Worm (Caenorhabditis elegans) whole organism, L2 larva: Measurements from ENCODE around the gene msd-2.

Experiments
- C34F6.9 ChIP-seq: fragments of 150-350 bp; optimal IDR thresholded peaks from 2 replicates; lab custom pipeline; 2014; ENCODE audit warnings: missing biosample characterization, missing genetic modification characterization
- F13H6.1 ChIP-seq: sonication (generic microtip); optimal IDR thresholded peaks from 2 replicates; lab custom pipeline; 2016; ENCODE audit warnings: missing genetic modification characterization, missing compliant biosample characterization
- R02D3.7 ChIP-seq: fragments of 150-350 bp; optimal IDR thresholded peaks from 2 replicates; lab custom pipeline; 2014; ENCODE audit warnings: missing biosample characterization, missing genetic modification characterization
- Y55F3AM.14 ChIP-seq: fragments of 200-800 bp; sonication (Bioruptor generic); optimal IDR thresholded peaks from 2 replicates; lab custom pipeline; 2018; ENCODE audit warnings: mild to moderate bottlenecking, missing genetic modification characterization, missing compliant biosample characterization
- ZK546.5 ChIP-seq: sonication (generic microtip); optimal IDR thresholded peaks from 2 replicates; lab custom pipeline; 2017; ENCODE audit warnings: missing biosample characterization, missing genetic modification characterization
- alr-1 ChIP-seq: fragments of 150-350 bp; optimal IDR thresholded peaks from 2 replicates; lab custom pipeline; 2014; ENCODE audit warnings: missing biosample characterization, missing genetic modification characterization
- aly-2 ChIP-seq: fragments of 150-350 bp; optimal IDR thresholded peaks from 2 replicates; lab custom pipeline; 2014; ENCODE audit warnings: missing biosample characterization, missing genetic modification characterization
- blmp-1 ChIP-seq: sonication (generic microtip); optimal IDR thresholded peaks from 2 replicates; lab custom pipeline; 2017; ENCODE audit warnings: missing genetic modification characterization, mild to moderate bottlenecking, missing compliant biosample characterization, antibody characterized with exemption, moderate library complexity; ENCODE audit not compliant: insufficient read depth
- ceh-16 ChIP-seq: fragments of 150-350 bp; optimal IDR thresholded peaks from 2 replicates; lab custom pipeline; 2014; ENCODE audit warnings: missing biosample characterization, missing genetic modification characterization
- crh-2 ChIP-seq: sonication (generic microtip); optimal IDR thresholded peaks from 2 replicates; lab custom pipeline; 2017; ENCODE audit warnings: missing biosample characterization, missing genetic modification characterization
- dmd-4 ChIP-seq: sonication (generic microtip); optimal IDR thresholded peaks from 2 replicates; lab custom pipeline; 2017; ENCODE audit warnings: missing biosample characterization, missing genetic modification characterization
- egl-27 ChIP-seq: sonication (generic microtip); optimal IDR thresholded peaks from 3 replicates; lab custom pipeline; 2017; ENCODE audit warnings: missing biosample characterization, missing genetic modification reagents, missing genetic modification characterization
- elt-3 ChIP-seq: sonication (generic microtip); optimal IDR thresholded peaks from 2 replicates; lab custom pipeline; 2017; ENCODE audit warnings: missing biosample characterization, missing genetic modification characterization
- fos-1 ChIP-seq: fragments of 150-350 bp; optimal IDR thresholded peaks from 2 replicates; lab custom pipeline; 2014; ENCODE audit warnings: missing biosample characterization, missing genetic modification characterization
- lin-11 ChIP-seq: fragments of 150-350 bp; sonication (generic microtip); optimal IDR thresholded peaks from 2 replicates; lab custom pipeline; 2014; ENCODE audit warnings: missing biosample characterization, missing genetic modification characterization, inconsistent platforms, mixed read lengths
- lsy-2 ChIP-seq, 2 experiments: fragments of 150-350 bp in 1 of 2; sonication (generic microtip) in 1 of 2; optimal IDR thresholded peaks; 2 replicates each; lab custom pipeline; 2014 to 2017; ENCODE audit warnings: missing biosample characterization in 2 of 2, missing genetic modification characterization in 2 of 2
- mab-5 ChIP-seq: fragments of 150-350 bp; optimal IDR thresholded peaks from 2 replicates; lab custom pipeline; 2014; ENCODE audit warnings: missing biosample characterization, missing genetic modification characterization
- mbf-1 ChIP-seq: sonication (generic microtip); optimal IDR thresholded peaks from 2 replicates; lab custom pipeline; 2017; ENCODE audit warnings: missing biosample characterization, missing genetic modification characterization
- mdl-1 ChIP-seq, 2 experiments: fragments of 150-350 bp in 1 of 2; sonication (generic microtip) in 1 of 2; optimal IDR thresholded peaks; 2 replicates each; lab custom pipeline; 2017; ENCODE audit warnings: missing biosample characterization in 2 of 2, missing genetic modification characterization in 2 of 2
- nhr-10 ChIP-seq: sonication (generic microtip); optimal IDR thresholded peaks from 2 replicates; lab custom pipeline; 2017; ENCODE audit warnings: missing biosample characterization, missing genetic modification characterization
- nhr-11 ChIP-seq: fragments of 150-350 bp; optimal IDR thresholded peaks from 2 replicates; lab custom pipeline; 2014; ENCODE audit warnings: missing biosample characterization, missing genetic modification characterization
- nhr-12 ChIP-seq: fragments of 150-350 bp; optimal IDR thresholded peaks from 2 replicates; lab custom pipeline; 2014; ENCODE audit warnings: missing biosample characterization, missing genetic modification characterization
- nhr-129 ChIP-seq: fragments of 150-350 bp; optimal IDR thresholded peaks from 2 replicates; lab custom pipeline; 2014; ENCODE audit warnings: missing biosample characterization, missing genetic modification characterization
- nhr-23 ChIP-seq: fragments of 150-350 bp; optimal IDR thresholded peaks from 2 replicates; lab custom pipeline; 2014; ENCODE audit warnings: missing biosample characterization, missing genetic modification reagents, missing genetic modification characterization
- nhr-6 ChIP-seq: fragments of 150-350 bp; optimal IDR thresholded peaks from 2 replicates; lab custom pipeline; 2014; ENCODE audit warnings: missing biosample characterization, missing genetic modification characterization
- nhr-77 ChIP-seq: fragments of 150-350 bp; optimal IDR thresholded peaks from 2 replicates; lab custom pipeline; 2014; ENCODE audit warnings: missing biosample characterization, missing genetic modification characterization
- sem-4 ChIP-seq: fragments of 150-350 bp; optimal IDR thresholded peaks from 2 replicates; lab custom pipeline; 2014; ENCODE audit warnings: missing biosample characterization, missing genetic modification reagents, missing genetic modification characterization
- sma-3 ChIP-seq: sonication (generic microtip); optimal IDR thresholded peaks from 2 replicates; lab custom pipeline; 2016; ENCODE audit warnings: missing genetic modification reagents, missing genetic modification characterization, missing compliant biosample characterization
- sma-9 ChIP-seq, 2 experiments: fragments of 150-350 bp in 1 of 2; sonication (generic microtip) in 1 of 2; optimal IDR thresholded peaks; 2 replicates each; lab custom pipeline; 2014 to 2016; ENCODE audit warnings: missing genetic modification characterization in 2 of 2, mild to moderate bottlenecking in 1 of 2, missing biosample characterization in 1 of 2, missing compliant biosample characterization in 1 of 2, missing genetic modification reagents in 1 of 2, moderate library complexity in 1 of 2
- snpc-4 ChIP-seq: fragments of 150-350 bp; optimal IDR thresholded peaks from 2 replicates; lab custom pipeline; 2014; ENCODE audit warnings: missing biosample characterization, missing genetic modification characterization
- unc-39 ChIP-seq: fragments of 150-350 bp; optimal IDR thresholded peaks from 2 replicates; lab custom pipeline; 2014; ENCODE audit warnings: missing biosample characterization, missing genetic modification characterization
- unc-55 ChIP-seq: fragments of 150-350 bp; sonication (generic microtip); optimal IDR thresholded peaks from 3 replicates; lab custom pipeline; 2014; ENCODE audit warnings: missing biosample characterization, missing genetic modification reagents, missing genetic modification characterization
- zag-1 ChIP-seq: fragments of 150-350 bp; optimal IDR thresholded peaks from 2 replicates; lab custom pipeline; 2014; ENCODE audit warnings: missing biosample characterization, missing genetic modification characterization
- ztf-11 ChIP-seq: sonication (generic microtip); optimal IDR thresholded peaks from 2 replicates; lab custom pipeline; 2017; ENCODE audit warnings: missing biosample characterization, missing genetic modification characterization
- ztf-4 ChIP-seq: fragments of 150-350 bp; optimal IDR thresholded peaks from 2 replicates; lab custom pipeline; 2014; ENCODE audit warnings: missing biosample characterization, missing genetic modification characterization

The msd-2 gene

ce11 chrIV:10072527-10072926 is 43.6 kb downstream of the msd-2 start, which contains the start of gene W01B6.3:
W01B6.3 (minus strand) TSS chrIV:10072627.
- TF ChIP-seq mdl-1 (tag; optimal IDR thresholded peaks at IDR 0.05; lab: Kevin White, UChicago) (no peak), sma-3 (no peak), crh-2 (no peak), fos-1 (tag; lab: Kevin White, UChicago) (no peak), C34F6.9 (tag; lab: Kevin White, UChicago) (no peak), nhr-129 (tag; lab: Kevin White, UChicago) (no peak), R02D3.7 (tag; lab: Kevin White, UChicago) (no peak), unc-39 (tag; lab: Kevin White, UChicago) (no peak), snpc-4 (no peak), ZK546.5 (no peak), mab-5 (tag; lab: Kevin White, UChicago) (no peak), Y55F3AM.14 (GFP tag; lab: Kevin White, UChicago) (no peak), nhr-6 (tag; lab: Kevin White, UChicago) (no peak), unc-55 (no peak), dmd-4 (no peak), mbf-1 (tag; lab: Kevin White, UChicago) (no peak), zag-1 (tag; lab: Kevin White, UChicago) (no peak), elt-3 (tag; lab: Kevin White, UChicago) (no peak), nhr-12 (tag; lab: Kevin White, UChicago) (no peak)

- TF ChIP-seq ztf-4 (tag; lab: Kevin White, UChicago) (no peak), sem-4 (tag; lab: Kevin White, UChicago) (no peak), mdl-1 (tag; optimal IDR thresholded peaks at IDR 0.05; lab: Kevin White, UChicago) (no peak), unc-55 (no peak), aly-2 (tag; lab: Kevin White, UChicago) (no peak), mab-5 (tag; lab: Kevin White, UChicago) (no peak), lin-11 (no peak), nhr-10 (tag; lab: Kevin White, UChicago) (no peak), egl-27 (tag; lab: Kevin White, UChicago) (no peak), Y55F3AM.14 (GFP tag; lab: Kevin White, UChicago) (no peak), ztf-11 (tag; lab: Kevin White, UChicago) (no peak), sma-9 (GFP tag; optimal IDR thresholded peaks at IDR 0.05; lab: Kevin White, UChicago) (no peak), sma-9 (tag; optimal IDR thresholded peaks at IDR 0.05; lab: Kevin White, UChicago) (no peak), alr-1 (no peak), ZK546.5 (no peak), ceh-16 (tag; lab: Kevin White, UChicago) (no peak), lsy-2 (tag; optimal IDR thresholded peaks at IDR 0.05; lab: Kevin White, UChicago) (no peak), blmp-1 (tag; lab: Kevin White, UChicago) (no peak), R02D3.7 (tag; lab: Kevin White, UChicago) (no peak)
Measured at ce11 chrIV:10075034-10075510, 46.2 kb downstream of the msd-2 start, which contains the start of the genes ttbk-4 and W01B6.4. ttbk-4 (minus strand) TSS chrIV:10075134. W01B6.4 (plus strand) TSS chrIV:10075460.

ce11 chrIV:10075899-10076298 is 47.0 kb downstream of the msd-2 start, which contains the start of gene W01B6.5:
W01B6.5 (plus strand) TSS chrIV:10076199.
- TF ChIP-seq unc-55 (no peak), nhr-12 (tag; lab: Kevin White, UChicago) (no peak), alr-1 (no peak), snpc-4 (no peak), nhr-23 (tag; lab: Kevin White, UChicago) (no peak)

ce11 chrIV:10078003-10078402 is 49.1 kb downstream of the msd-2 start:
- TF ChIP-seq R02D3.7 (tag; lab: Kevin White, UChicago) = no peak
- TF ChIP-seq lin-11 = no peak
- no peak for TF ChIP-seq F13H6.1
- no peak for TF ChIP-seq nhr-77 (tag; lab: Kevin White, UChicago)
- TF ChIP-seq nhr-11 = no peak
- TF ChIP-seq ztf-11 (tag; lab: Kevin White, UChicago) = no peak
- no peak for TF ChIP-seq crh-2
- TF ChIP-seq sem-4 (tag; lab: Kevin White, UChicago) = no peak
- no peak for TF ChIP-seq dmd-4
- no peak for TF ChIP-seq nhr-23 (tag; lab: Kevin White, UChicago)
